Worm (Caenorhabditis elegans) whole organism, young adult: ENCODE results near the gene srt-34.

Experiments used
- gei-17 ChIP-seq: fragments of 200-800 bp; sonication (Bioruptor generic); optimal IDR thresholded peaks from 2 replicates; lab custom pipeline; 2018; ENCODE audit warnings: mild to moderate bottlenecking, missing genetic modification characterization, missing compliant biosample characterization
- nhr-120 ChIP-seq: fragments of 200-800 bp; sonication (Bioruptor generic); IDR thresholded peaks from 2 replicates; pipeline ENCODE4 v1.3.6; 2022; ENCODE audit warnings: missing genetic modification characterization, missing compliant biosample characterization
- ztf-22 ChIP-seq: fragments of 200-800 bp; sonication (Bioruptor generic); optimal IDR thresholded peaks from 2 replicates; lab custom pipeline; 2018; ENCODE audit warnings: mild to moderate bottlenecking, missing genetic modification characterization, moderate library complexity, missing compliant biosample characterization

- TF ChIP-seq nhr-120 (GFP tag; lab: Robert Waterston, UW) = no peak
- TF ChIP-seq ztf-22 (GFP tag; lab: Kevin White, UChicago) = no peak
- no peak for TF ChIP-seq gei-17
Observed at ce11 chrV:2826815-2827214, 8.8 kb upstream of the srt-34 start, which contains the start of gene T03D3.5.
